Fruit fly (Drosophila melanogaster) whole organism, embryonic: ENCODE results near the gene CG6693.

Experiments
- BEAF-32 ChIP-seq: fragments of 200-800 bp; sonication (Bioruptor generic); optimal IDR thresholded peaks from 3 replicates; lab custom pipeline; 2017; ENCODE audit warnings: missing biosample characterization, missing genetic modification characterization, mild to moderate bottlenecking, moderate library complexity, missing genetic modification reagents
- CG1024 ChIP-seq: fragments of 200-800 bp; sonication (Bioruptor generic); IDR thresholded peaks from 2 replicates; pipeline ENCODE4 v1.3.6; 2022; ENCODE audit warnings: missing biosample characterization, missing genetic modification characterization
- CG10267 ChIP-seq: fragments of 200-800 bp; sonication (Bioruptor generic); optimal IDR thresholded peaks from 2 replicates; lab custom pipeline; 2018; ENCODE audit warnings: missing biosample characterization, mild to moderate bottlenecking, missing genetic modification characterization, moderate library complexity
- CG12299 ChIP-seq: fragments of 200-800 bp; sonication (Bioruptor generic); optimal IDR thresholded peaks from 2 replicates; lab custom pipeline; 2018; ENCODE audit warnings: missing biosample characterization, mild to moderate bottlenecking, missing genetic modification characterization
- CG13287 ChIP-seq: fragments of 200-800 bp; sonication (Bioruptor generic); IDR thresholded peaks from 2 replicates; pipeline ENCODE4 v1.3.6; 2022; ENCODE audit warnings: missing biosample characterization, missing genetic modification characterization; ENCODE audit not compliant: partially characterized antibody
- CG15073 ChIP-seq: fragments of 200-800 bp; sonication (Bioruptor generic); optimal IDR thresholded peaks from 2 replicates; lab custom pipeline; 2016; ENCODE audit warnings: missing biosample characterization, missing genetic modification characterization
- CG1529 ChIP-seq: fragments of 200-800 bp; sonication (Bioruptor generic); optimal IDR thresholded peaks from 3 replicates; lab custom pipeline; 2018; ENCODE audit warnings: missing biosample characterization, missing genetic modification characterization
- CG1603 ChIP-seq: fragments of 200-800 bp; sonication (Bioruptor generic); optimal IDR thresholded peaks from 2 replicates; lab custom pipeline; 2019; ENCODE audit warnings: missing biosample characterization, mild to moderate bottlenecking, missing genetic modification characterization, moderate library complexity
- CG18262 ChIP-seq: fragments of 200-800 bp; optimal IDR thresholded peaks from 3 replicates; lab custom pipeline; 2019; ENCODE audit warnings: missing biosample characterization, mild to moderate bottlenecking, missing genetic modification characterization, moderate library complexity
- CG18476 ChIP-seq: fragments of 200-800 bp; sonication (Bioruptor generic); optimal IDR thresholded peaks from 2 replicates; lab custom pipeline; 2016; ENCODE audit warnings: missing biosample characterization, mild to moderate bottlenecking, missing genetic modification characterization
- CG18599 ChIP-seq: fragments of 200-800 bp; sonication (Bioruptor generic); optimal IDR thresholded peaks from 3 replicates; lab custom pipeline; 2017; ENCODE audit warnings: missing biosample characterization, missing genetic modification characterization, mild to moderate bottlenecking, moderate library complexity, missing genetic modification reagents
- CG2199 ChIP-seq: fragments of 200-800 bp; sonication (Bioruptor generic); IDR thresholded peaks from 3 replicates; pipeline ENCODE4 v1.3.6; 2022; ENCODE audit warnings: missing biosample characterization, missing genetic modification characterization
- CG5245 ChIP-seq: fragments of 200-800 bp; sonication (Bioruptor generic); optimal IDR thresholded peaks from 3 replicates; lab custom pipeline; 2016; ENCODE audit warnings: missing biosample characterization, missing genetic modification characterization
- CG7556 ChIP-seq: fragments of 200-800 bp; sonication (Bioruptor generic); optimal IDR thresholded peaks from 2 replicates; lab custom pipeline; 2017; ENCODE audit warnings: missing biosample characterization, mild to moderate bottlenecking, missing genetic modification characterization
- CG8924 ChIP-seq: fragments of 200-800 bp; optimal IDR thresholded peaks from 3 replicates; lab custom pipeline; 2019; ENCODE audit warnings: missing biosample characterization, mild to moderate bottlenecking, missing genetic modification characterization, moderate library complexity
- CG9932 ChIP-seq: fragments of 200-800 bp; sonication (Bioruptor generic); IDR thresholded peaks from 2 replicates; pipeline ENCODE4 v1.3.6; 2022; ENCODE audit warnings: missing biosample characterization, missing genetic modification characterization
- CoRest ChIP-seq: fragments of 200-800 bp; sonication (Bioruptor generic); optimal IDR thresholded peaks from 3 replicates; lab custom pipeline; 2018; ENCODE audit warnings: missing biosample characterization, mild to moderate bottlenecking, missing genetic modification characterization, moderate library complexity
- Doc2 ChIP-seq: fragments of 200-800 bp; sonication (Bioruptor generic); IDR thresholded peaks from 2 replicates; pipeline ENCODE4 v1.3.6; 2022; ENCODE audit warnings: missing biosample characterization, missing genetic modification characterization
- Ets65A ChIP-seq: fragments of 200-800 bp; sonication (Bioruptor generic); peaks from one replicate; lab custom pipeline; 2016; ENCODE audit warnings: missing biosample characterization, missing genetic modification characterization
- Fer1 ChIP-seq: fragments of 200-800 bp; sonication (Bioruptor generic); optimal IDR thresholded peaks from 2 replicates; lab custom pipeline; 2017; ENCODE audit warnings: missing biosample characterization, mild to moderate bottlenecking, missing genetic modification characterization
- Gug ChIP-seq: fragments of 200-800 bp; sonication (Bioruptor generic); IDR thresholded peaks from 4 replicates; pipeline ENCODE4 v1.3.6; 2022; ENCODE audit warnings: missing biosample characterization, missing genetic modification characterization
- Mes4 ChIP-seq: fragments of 200-800 bp; sonication (Bioruptor generic); optimal IDR thresholded peaks from 2 replicates; lab custom pipeline; 2016; ENCODE audit warnings: missing biosample characterization, missing genetic modification characterization
- Mrtf ChIP-seq: fragments of 200-800 bp; sonication (Bioruptor generic); IDR thresholded peaks from 3 replicates; pipeline ENCODE4 v1.3.6; 2022; ENCODE audit warnings: missing biosample characterization, missing genetic modification characterization
- Sox100B ChIP-seq: fragments of 200-800 bp; sonication (Bioruptor generic); optimal IDR thresholded peaks from 3 replicates; lab custom pipeline; 2018; ENCODE audit warnings: missing biosample characterization, mild to moderate bottlenecking, missing genetic modification characterization
- Sox102F ChIP-seq: fragments of 200-800 bp; sonication (Bioruptor generic); optimal IDR thresholded peaks from 2 replicates; lab custom pipeline; 2018; ENCODE audit warnings: missing biosample characterization, mild to moderate bottlenecking, missing genetic modification characterization, moderate library complexity
- Trl ChIP-seq, 3 experiments: fragments of >200 bp in 2 of 3; fragments of 200-800 bp in 1 of 3; sonication (Bioruptor generic) in 1 of 3; optimal IDR thresholded peaks; 2 replicates in 1 of 3; 3 replicates in 2 of 3; lab custom pipeline; 2016 to 2017; ENCODE audit warnings: missing biosample characterization in 1 of 3, missing genetic modification characterization in 1 of 3
- bowl ChIP-seq: fragments of 200-800 bp; sonication (Bioruptor generic); IDR thresholded peaks from 2 replicates; pipeline ENCODE4 v1.3.6; 2022; ENCODE audit warnings: missing biosample characterization, missing genetic modification characterization
- cad ChIP-seq: fragments of >200 bp; optimal IDR thresholded peaks from 2 replicates; lab custom pipeline; 2017; ENCODE audit warnings: missing biosample characterization, missing genetic modification characterization
- cg ChIP-seq: fragments of 200-800 bp; sonication (Bioruptor generic); optimal IDR thresholded peaks from 3 replicates; lab custom pipeline; 2019; ENCODE audit warnings: missing biosample characterization, mild to moderate bottlenecking, missing genetic modification characterization, moderate library complexity
- dan ChIP-seq: fragments of 200-800 bp; sonication (Bioruptor generic); IDR thresholded peaks from 2 replicates; pipeline ENCODE4 v1.3.6; 2022; ENCODE audit warnings: missing biosample characterization, missing genetic modification characterization
- eve ChIP-seq, 2 experiments: fragments of >200 bp; optimal IDR thresholded peaks; 2 replicates each; lab custom pipeline; 2017; ENCODE audit warnings: missing biosample characterization in 2 of 2, missing genetic modification characterization in 2 of 2
- fd64A ChIP-seq: fragments of 200-800 bp; sonication (Bioruptor generic); optimal IDR thresholded peaks from 3 replicates; lab custom pipeline; 2018; ENCODE audit warnings: missing biosample characterization, mild to moderate bottlenecking, missing genetic modification characterization
- grn ChIP-seq: fragments of 200-800 bp; sonication (Bioruptor generic); optimal IDR thresholded peaks from 3 replicates; lab custom pipeline; 2017; ENCODE audit warnings: missing biosample characterization, missing genetic modification characterization
- insv ChIP-seq, 2 experiments: fragments of 200-800 bp; sonication (Bioruptor generic); optimal IDR thresholded peaks; 3 replicates each; lab custom pipeline; 2016 to 2018; ENCODE audit warnings: missing biosample characterization in 2 of 2, missing genetic modification characterization in 2 of 2
- inv ChIP-seq: fragments of 200-800 bp; sonication (Bioruptor generic); IDR thresholded peaks from 2 replicates; pipeline ENCODE4 v1.3.6; 2022; ENCODE audit warnings: missing biosample characterization, missing genetic modification characterization; ENCODE audit not compliant: partially characterized antibody
- mam ChIP-seq: fragments of 200-800 bp; sonication (Bioruptor generic); optimal IDR thresholded peaks from 3 replicates; lab custom pipeline; 2016; ENCODE audit warnings: missing biosample characterization, missing genetic modification characterization
- org-1 ChIP-seq: fragments of 200-800 bp; sonication (Bioruptor generic); optimal IDR thresholded peaks from 2 replicates; lab custom pipeline; 2017; ENCODE audit warnings: missing biosample characterization, missing genetic modification characterization
- pan ChIP-seq, 4 experiments: fragments of >200 bp in 3 of 4; fragments of 200-800 bp in 1 of 4; sonication (Bioruptor generic) in 1 of 4; optimal IDR thresholded peaks in 3 of 4; IDR thresholded peaks in 1 of 4; 2 replicates each; pipeline versions ENCODE4 v1.3.6 to Lab custom; 2017 to 2022; ENCODE audit warnings: missing biosample characterization in 2 of 4, missing genetic modification characterization in 2 of 4, mixed read lengths in 1 of 4
- repo ChIP-seq: fragments of 200-800 bp; sonication (Bioruptor generic); optimal IDR thresholded peaks from 2 replicates; lab custom pipeline; 2016; ENCODE audit warnings: missing biosample characterization, missing genetic modification characterization
- run ChIP-seq: fragments of 200-800 bp; sonication (Bioruptor generic); optimal IDR thresholded peaks from 3 replicates; lab custom pipeline; 2018; ENCODE audit warnings: missing biosample characterization, mild to moderate bottlenecking, missing genetic modification characterization
- salm ChIP-seq: fragments of 200-800 bp; sonication (Bioruptor generic); optimal IDR thresholded peaks from 2 replicates; lab custom pipeline; 2018; ENCODE audit warnings: missing biosample characterization, mild to moderate bottlenecking, missing genetic modification characterization
- schlank ChIP-seq: fragments of 200-800 bp; sonication (Bioruptor generic); optimal IDR thresholded peaks from 2 replicates; lab custom pipeline; 2018; ENCODE audit warnings: missing biosample characterization, mild to moderate bottlenecking, missing genetic modification characterization
- stwl ChIP-seq: fragments of 200-800 bp; sonication (Bioruptor generic); optimal IDR thresholded peaks from 3 replicates; lab custom pipeline; 2018; ENCODE audit warnings: missing biosample characterization, mild to moderate bottlenecking, missing genetic modification characterization, moderate library complexity
- tgo ChIP-seq: fragments of 200-800 bp; sonication (Bioruptor generic); IDR thresholded peaks from 3 replicates; pipeline ENCODE4 v1.3.6; 2022; ENCODE audit warnings: missing biosample characterization, missing genetic modification characterization
- trh ChIP-seq: fragments of 200-800 bp; sonication (Bioruptor generic); optimal IDR thresholded peaks from 2 replicates; lab custom pipeline; 2016; ENCODE audit warnings: missing biosample characterization, missing genetic modification characterization
- tx ChIP-seq: fragments of 200-800 bp; sonication (Bioruptor generic); optimal IDR thresholded peaks from 2 replicates; lab custom pipeline; 2016; ENCODE audit warnings: missing biosample characterization, missing genetic modification characterization

CG6693 gene

DNA sequence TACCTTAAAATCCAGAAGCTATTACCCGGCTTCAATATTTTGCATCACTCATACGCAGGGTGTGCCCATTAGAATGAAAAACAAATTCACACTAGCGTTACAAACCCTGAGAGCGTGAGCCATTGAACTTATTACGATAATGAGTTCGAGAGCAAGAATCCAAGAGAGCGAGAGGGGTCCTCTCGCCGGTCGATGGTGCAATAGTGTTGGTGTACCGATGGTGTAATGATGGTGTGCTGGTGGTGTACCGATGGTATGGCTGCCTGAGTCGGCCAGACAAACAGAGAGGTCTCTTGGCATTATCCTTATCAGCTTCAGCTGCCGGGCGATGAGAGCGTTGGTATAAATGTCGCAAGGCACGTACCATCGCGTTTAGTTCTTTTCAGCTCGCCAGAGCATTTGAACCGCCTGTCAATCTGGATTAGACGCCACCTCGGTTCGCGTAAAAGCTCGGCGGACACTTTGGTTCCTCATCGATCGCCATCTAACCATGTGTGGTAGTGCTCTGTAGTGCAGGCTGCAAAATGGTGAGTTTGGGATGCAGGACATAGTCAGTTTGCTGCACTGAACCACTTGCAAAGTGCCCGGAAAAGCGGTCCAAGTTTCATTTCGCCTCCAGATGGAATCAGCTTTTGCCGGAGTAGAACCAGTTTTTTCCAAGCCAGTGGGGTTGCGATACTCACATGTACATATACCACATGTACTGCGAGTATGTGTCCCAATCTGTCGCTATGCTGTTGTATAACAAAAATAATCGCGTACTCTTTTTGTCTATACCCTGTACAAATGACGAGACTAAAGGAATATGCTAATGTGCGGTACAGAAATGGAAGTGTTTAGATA, 21.2 kb downstream of the CG6693 start (continued):
- TF ChIP-seq salm (no peak), CoRest (tag; lab: Kevin White, UChicago) (no peak), CG1529 (peak; percentile 27), cad (no peak), Sox100B (GFP tag; lab: Kevin White, UChicago) (peak; percentile 30), grn (GFP tag; lab: Kevin White, UChicago) (no peak), CG1024 (GFP tag; lab: Robert Waterston, UW) (no peak), repo (GFP tag; lab: Kevin White, UChicago) (no peak), Mes4 (GFP tag; lab: Kevin White, UChicago) (no peak), tx (GFP tag; lab: Kevin White, UChicago) (no peak), Doc2 (no peak), CG5245 (GFP tag; lab: Kevin White, UChicago) (no peak), stwl (tag; lab: Kevin White, UChicago) (no peak), CG18476 (GFP tag; lab: Kevin White, UChicago) (no peak), pan (optimal IDR thresholded peaks at IDR 0.05; lab: Kevin White, UChicago) (no peak), pan (GFP tag; optimal IDR thresholded peaks at IDR 0.05 in 1 of 2, IDR thresholded peaks at IDR 0.05 in 1 of 2) (no peak), CG18599 (no peak), CG15073 (no peak), CG1603 (tag; lab: Kevin White, UChicago) (no peak), tgo (GFP tag; lab: Robert Waterston, UW) (no peak), CG7556 (GFP tag; lab: Kevin White, UChicago) (no peak), bowl (GFP tag; lab: Robert Waterston, UW) (no peak), Mrtf (no peak), CG2199 (GFP tag; lab: Robert Waterston, UW) (no peak), BEAF-32 (no peak), insv (GFP tag; optimal IDR thresholded peaks at IDR 0.05; lab: Kevin White, UChicago) (no peak), CG10267 (tag; lab: Kevin White, UChicago) (no peak), CG8924 (tag; lab: Kevin White, UChicago) (no peak), mam (GFP tag; lab: Kevin White, UChicago) (no peak), trh (GFP tag; lab: Kevin White, UChicago) (no peak), Sox102F (GFP tag; lab: Kevin White, UChicago) (no peak), CG13287 (GFP tag; lab: Robert Waterston, UW) (no peak), CG12299 (tag; lab: Kevin White, UChicago) (no peak), Ets65A (peak; percentile 25), inv (no peak), Gug (GFP tag; lab: Robert Waterston, UW) (no peak), cg (GFP tag; lab: Kevin White, UChicago) (peak; percentile 43), Trl (optimal IDR thresholded peaks at IDR 0.05; lab: Kevin White, UChicago) (peak; percentile 41 to 84), Trl (GFP tag; optimal IDR thresholded peaks at IDR 0.05; lab: Kevin White, UChicago) (no peak), CG18262 (no peak), Fer1 (no peak), dan (GFP tag; lab: Robert Waterston, UW) (no peak), eve (GFP tag; optimal IDR thresholded peaks at IDR 0.05; lab: Kevin White, UChicago) (no peak), CG9932 (GFP tag; lab: Robert Waterston, UW) (no peak), fd64A (no peak), schlank (no peak), run (no peak), org-1 (GFP tag; lab: Kevin White, UChicago) (no peak)
